Fruit fly (Drosophila melanogaster) whole organism, wandering third instar larva: ENCODE results near the gene Cpr64Ad.

Source experiments
- Abd-B ChIP-seq: fragments of >200 bp; optimal IDR thresholded peaks from 2 replicates; lab custom pipeline; 2017; ENCODE audit warnings: missing biosample characterization, missing genetic modification characterization
- CG32264 ChIP-seq: fragments of 200-800 bp; sonication (Bioruptor generic); optimal IDR thresholded peaks from 2 replicates; lab custom pipeline; 2016; ENCODE audit warnings: missing biosample characterization, missing genetic modification characterization
- CG9705 ChIP-seq: fragments of 200-800 bp; sonication (Bioruptor generic); optimal IDR thresholded peaks from 2 replicates; lab custom pipeline; 2018; ENCODE audit warnings: missing biosample characterization, mild to moderate bottlenecking, missing genetic modification characterization
- CrebA ChIP-seq: fragments of 200-800 bp; sonication (Bioruptor generic); optimal IDR thresholded peaks from 2 replicates; lab custom pipeline; 2016; ENCODE audit warnings: missing biosample characterization, mild to moderate bottlenecking, missing genetic modification characterization, borderline replicate concordance
- Dfd ChIP-seq: fragments of >200 bp; optimal IDR thresholded peaks from 2 replicates; lab custom pipeline; 2017; ENCODE audit warnings: missing biosample characterization, missing genetic modification characterization
- Dif ChIP-seq: fragments of 200-275, 200-300 bp; sonication (Bioruptor generic); optimal IDR thresholded peaks from 2 replicates; lab custom pipeline; 2018; ENCODE audit warnings: missing biosample characterization, missing genetic modification characterization; ENCODE audit not compliant: partially characterized antibody
- GATAd ChIP-seq: sonication (Bioruptor generic); optimal IDR thresholded peaks from 2 replicates; lab custom pipeline; 2016; ENCODE audit warnings: missing biosample characterization, missing genetic modification characterization
- HLH106 ChIP-seq: fragments of 200-800 bp; optimal IDR thresholded peaks from 3 replicates; lab custom pipeline; 2019; ENCODE audit warnings: missing biosample characterization, mild to moderate bottlenecking, missing genetic modification characterization, moderate library complexity
- Hnf4 ChIP-seq: fragments of 200-800 bp; sonication (Bioruptor generic); optimal IDR thresholded peaks from 2 replicates; lab custom pipeline; 2016; ENCODE audit warnings: missing biosample characterization, mild to moderate bottlenecking, missing genetic modification characterization
- Hr78 ChIP-seq: fragments of >200 bp; optimal IDR thresholded peaks from 2 replicates; lab custom pipeline; 2017; ENCODE audit warnings: missing biosample characterization, missing genetic modification characterization
- Hr83 ChIP-seq: fragments of 200-300 bp; sonication (Bioruptor generic); optimal IDR thresholded peaks from 2 replicates; lab custom pipeline; 2016; ENCODE audit warnings: missing biosample characterization, mild to moderate bottlenecking, missing genetic modification characterization, moderate library complexity; ENCODE audit not compliant: poor library complexity, severe bottlenecking
- Jra ChIP-seq: sonication (Bioruptor generic); optimal IDR thresholded peaks from 2 replicates; lab custom pipeline; 2016; ENCODE audit warnings: missing biosample characterization, missing genetic modification characterization
- Mio ChIP-seq: sonication (Bioruptor generic); optimal IDR thresholded peaks from 2 replicates; lab custom pipeline; 2016; ENCODE audit warnings: missing biosample characterization, missing genetic modification characterization
- Myc ChIP-seq: fragments of >200 bp; optimal IDR thresholded peaks from 2 replicates; lab custom pipeline; 2017
- N ChIP-seq: fragments of >200 bp; optimal IDR thresholded peaks from 2 replicates; lab custom pipeline; 2018; ENCODE audit warnings: missing biosample characterization, missing external identifiers, missing genetic modification characterization
- OdsH ChIP-seq: fragments of 200-800 bp; sonication (Bioruptor generic); optimal IDR thresholded peaks from 2 replicates; lab custom pipeline; 2016; ENCODE audit warnings: missing biosample characterization, mild to moderate bottlenecking, missing genetic modification characterization
- Rel ChIP-seq, 2 experiments: fragments of 200-800 bp; sonication (Bioruptor generic) in 1 of 2; optimal IDR thresholded peaks; 2 replicates in 1 of 2; 3 replicates in 1 of 2; lab custom pipeline; 2016 to 2019; ENCODE audit warnings: mild to moderate bottlenecking in 2 of 2, missing biosample characterization in 2 of 2, missing genetic modification characterization in 2 of 2, moderate library complexity in 1 of 2
- Sp1 ChIP-seq: fragments of 200-800 bp; sonication (Bioruptor generic); optimal IDR thresholded peaks from 3 replicates; lab custom pipeline; 2019; ENCODE audit warnings: missing biosample characterization, mild to moderate bottlenecking, missing genetic modification characterization, moderate library complexity
- Vsx2 ChIP-seq: fragments of 200-300, 225-300 bp; sonication (Bioruptor generic); optimal IDR thresholded peaks from 2 replicates; lab custom pipeline; 2018; ENCODE audit warnings: missing biosample characterization, missing genetic modification characterization; ENCODE audit not compliant: partially characterized antibody
- br ChIP-seq: fragments of 200-800 bp; sonication (Bioruptor generic); optimal IDR thresholded peaks from 2 replicates; lab custom pipeline; 2016; ENCODE audit warnings: missing biosample characterization, missing genetic modification characterization
- brk ChIP-seq: fragments of 200-800 bp; sonication (Bioruptor generic); optimal IDR thresholded peaks from 2 replicates; lab custom pipeline; 2016; ENCODE audit warnings: missing biosample characterization, mild to moderate bottlenecking, missing genetic modification characterization
- dl ChIP-seq, 2 experiments: fragments of 175-275, 200-275 bp in 1 of 2; fragments of 200-275 bp in 1 of 2; sonication (Bioruptor generic); optimal IDR thresholded peaks; lab custom pipeline; 2018; ENCODE audit warnings: mild to moderate bottlenecking in 2 of 2, missing biosample characterization in 2 of 2, missing genetic modification characterization in 2 of 2, moderate library complexity in 2 of 2; ENCODE audit not compliant: partially characterized antibody in 2 of 2, insufficient read depth in 1 of 2
- dmrt93B ChIP-seq: fragments of 200-800 bp; sonication (Bioruptor generic); optimal IDR thresholded peaks from 2 replicates; lab custom pipeline; 2018; ENCODE audit warnings: missing biosample characterization, mild to moderate bottlenecking, missing genetic modification characterization
- dsf ChIP-seq: sonication (Bioruptor generic); optimal IDR thresholded peaks from 2 replicates; lab custom pipeline; 2016; ENCODE audit warnings: missing biosample characterization, missing genetic modification characterization, borderline replicate concordance
- ey ChIP-seq: fragments of 200-800 bp; sonication (Bioruptor generic); optimal IDR thresholded peaks from 2 replicates; lab custom pipeline; 2016; ENCODE audit warnings: missing biosample characterization, missing genetic modification characterization
- foxo ChIP-seq, 2 experiments: fragments of 200-800 bp; sonication (Bioruptor generic); optimal IDR thresholded peaks; 2 replicates in 1 of 2; 3 replicates in 1 of 2; lab custom pipeline; 2016 to 2017; ENCODE audit warnings: missing biosample characterization in 2 of 2, missing genetic modification characterization in 2 of 2
- fru ChIP-seq: fragments of 200-800 bp; sonication (Bioruptor generic); optimal IDR thresholded peaks from 3 replicates; lab custom pipeline; 2016; ENCODE audit warnings: missing biosample characterization, mild to moderate bottlenecking, missing genetic modification characterization
- h ChIP-seq: fragments of 200-800 bp; sonication (Bioruptor generic); optimal IDR thresholded peaks from 3 replicates; lab custom pipeline; 2016; ENCODE audit warnings: missing biosample characterization, mild to moderate bottlenecking, missing genetic modification characterization
- jim ChIP-seq: fragments of 175-275, 200-325 bp; sonication (Bioruptor generic); optimal IDR thresholded peaks from 2 replicates; lab custom pipeline; 2016; ENCODE audit warnings: missing biosample characterization, mild to moderate bottlenecking, missing genetic modification characterization
- lola ChIP-seq: fragments of >200 bp; optimal IDR thresholded peaks from 2 replicates; lab custom pipeline; 2017; ENCODE audit warnings: missing biosample characterization, missing genetic modification characterization
- pan ChIP-seq: fragments of >200 bp; optimal IDR thresholded peaks from 2 replicates; lab custom pipeline; 2017
- psq ChIP-seq: fragments of 200-800 bp; sonication (Bioruptor generic); optimal IDR thresholded peaks from 3 replicates; lab custom pipeline; 2017; ENCODE audit warnings: missing biosample characterization, mild to moderate bottlenecking, missing genetic modification characterization, moderate library complexity
- rgr ChIP-seq: fragments of 200-800 bp; sonication (Bioruptor generic); optimal IDR thresholded peaks from 3 replicates; lab custom pipeline; 2016; ENCODE audit warnings: missing biosample characterization, mild to moderate bottlenecking, missing genetic modification characterization
- sage ChIP-seq: fragments of 200-800 bp; sonication (Bioruptor generic); optimal IDR thresholded peaks from 2 replicates; lab custom pipeline; 2016; ENCODE audit warnings: missing biosample characterization, mild to moderate bottlenecking, missing genetic modification characterization
- sv ChIP-seq: fragments of 200-800 bp; sonication (Bioruptor generic); optimal IDR thresholded peaks from 3 replicates; lab custom pipeline; 2016; ENCODE audit warnings: missing biosample characterization, missing genetic modification characterization
- tai ChIP-seq: sonication (Bioruptor generic); optimal IDR thresholded peaks from 2 replicates; lab custom pipeline; 2016; ENCODE audit warnings: missing biosample characterization, missing genetic modification characterization
- usp ChIP-seq: fragments of >200 bp; optimal IDR thresholded peaks from 2 replicates; lab custom pipeline; 2017; ENCODE audit warnings: missing biosample characterization, missing genetic modification characterization
- woc ChIP-seq: sonication (Bioruptor generic); optimal IDR thresholded peaks from 2 replicates; lab custom pipeline; 2016; ENCODE audit warnings: missing biosample characterization, mild to moderate bottlenecking, missing genetic modification characterization

Gene Cpr64Ad

dm6 chr3L:4229365-4229967 lies 14.3 kb downstream of the Cpr64Ad start:
- no peak for TF ChIP-seq Vsx2 (GFP tag; lab: Kevin White, UChicago)
- TF ChIP-seq CG32264 (GFP tag; lab: Kevin White, UChicago) = no peak
- no peak for TF ChIP-seq Myc (lab: Kevin White, UChicago)
- TF ChIP-seq dsf = no peak
- TF ChIP-seq dl (GFP tag; optimal IDR thresholded peaks at IDR 0.05; lab: Kevin White, UChicago; ENCODE audit: insufficient read depth in 1 of 2, partially characterized antibody in 2 of 2) = no peak
- no peak for TF ChIP-seq h (GFP tag; lab: Kevin White, UChicago)
- TF ChIP-seq N (GFP tag; lab: Kevin White, UChicago) = no peak
- no peak for TF ChIP-seq Mio
- TF ChIP-seq Sp1 (GFP tag; lab: Kevin White, UChicago) = no peak
- TF ChIP-seq foxo (GFP tag; optimal IDR thresholded peaks at IDR 0.05; lab: Kevin White, UChicago) = no peak
- TF ChIP-seq Hnf4 (GFP tag; lab: Kevin White, UChicago) = no peak
- TF ChIP-seq dmrt93B = no peak
- TF ChIP-seq sv (GFP tag; lab: Kevin White, UChicago) = no peak
- TF ChIP-seq CrebA = no peak
- TF ChIP-seq ey (GFP tag; lab: Kevin White, UChicago) = no peak
- TF ChIP-seq Hr83 = no peak

- no peak for TF ChIP-seq Mio
- TF ChIP-seq HLH106 (tag; lab: Kevin White, UChicago) = peak; percentile 40
- TF ChIP-seq dmrt93B = no peak
- no peak for TF ChIP-seq CrebA
- TF ChIP-seq Hr83 = no peak
- no peak for TF ChIP-seq dsf
- TF ChIP-seq Myc (lab: Kevin White, UChicago) = no peak
- peak in 1 of 2 experiments; percentile 60 for TF ChIP-seq foxo (GFP tag; optimal IDR thresholded peaks at IDR 0.05; lab: Kevin White, UChicago)
- TF ChIP-seq lola (GFP tag; lab: Kevin White, UChicago) = no peak
- TF ChIP-seq Dif (GFP tag; lab: Kevin White, UChicago) = no peak
- no peak for TF ChIP-seq CG9705 (GFP tag; lab: Kevin White, UChicago)
- peak; percentile 58 for TF ChIP-seq rgr (GFP tag; lab: Kevin White, UChicago)
- TF ChIP-seq dl (GFP tag; optimal IDR thresholded peaks at IDR 0.05; lab: Kevin White, UChicago; ENCODE audit: insufficient read depth in 1 of 2, partially characterized antibody in 2 of 2) = no peak
- no peak for TF ChIP-seq usp (GFP tag; lab: Kevin White, UChicago)
- peak; percentile 71 for TF ChIP-seq fru (GFP tag; lab: Kevin White, UChicago)
- TF ChIP-seq Hr78 (GFP tag; lab: Kevin White, UChicago) = no peak
- TF ChIP-seq tai (GFP tag; lab: Kevin White, UChicago) = no peak
- peak; percentile 86 for TF ChIP-seq sv (GFP tag; lab: Kevin White, UChicago)
- no peak for TF ChIP-seq N (GFP tag; lab: Kevin White, UChicago)
- TF ChIP-seq br = peak; percentile 62
- TF ChIP-seq psq = peak; percentile 45
- peak; percentile 8 for TF ChIP-seq CG32264 (GFP tag; lab: Kevin White, UChicago)
- peak; percentile 76 for TF ChIP-seq h (GFP tag; lab: Kevin White, UChicago)
- no peak for TF ChIP-seq Abd-B (GFP tag; lab: Kevin White, UChicago)
- TF ChIP-seq brk = no peak
- no peak for TF ChIP-seq Jra (GFP tag; lab: Kevin White, UChicago)
- no peak for TF ChIP-seq sage
- TF ChIP-seq Dfd (GFP tag; lab: Kevin White, UChicago) = no peak
- TF ChIP-seq Hnf4 (GFP tag; lab: Kevin White, UChicago) = peak; percentile 49
- no peak for TF ChIP-seq pan
- peak; percentile 43 for TF ChIP-seq Sp1 (GFP tag; lab: Kevin White, UChicago)
- peak; percentile 69 for TF ChIP-seq ey (GFP tag; lab: Kevin White, UChicago)
- TF ChIP-seq Rel (GFP tag; optimal IDR thresholded peaks at IDR 0.05; lab: Kevin White, UChicago) = no peak
- TF ChIP-seq Rel (tag; optimal IDR thresholded peaks at IDR 0.05; lab: Kevin White, UChicago) = no peak
- TF ChIP-seq woc (GFP tag; lab: Kevin White, UChicago) = peak; percentile 10
- no peak for TF ChIP-seq jim
- peak; percentile 41 for TF ChIP-seq OdsH (GFP tag; lab: Kevin White, UChicago)
- TF ChIP-seq Vsx2 (GFP tag; lab: Kevin White, UChicago) = no peak
- no peak for TF ChIP-seq GATAd (GFP tag; lab: Kevin White, UChicago)
- TF ChIP-seq, all 38 proteins: peak for 14
These were observed 15.2 kb downstream of the Cpr64Ad start for dm6 chr3L:4230357-4230901.
